Fruit fly (Drosophila melanogaster) ovary, adult (tissue): ENCODE measurements around the gene CG15199.

Experiments
- CG17801 ChIP-seq: fragments of 200-800 bp; optimal IDR thresholded peaks from 2 replicates; lab custom pipeline; 2019; ENCODE audit warnings: missing biosample characterization, mild to moderate bottlenecking, missing genetic modification characterization, moderate library complexity; ENCODE audit not compliant: partially characterized antibody

CG15199 gene

dm6 chrX:11144575-11144974, 2.9 kb upstream of the CG15199 start:
- TF ChIP-seq CG17801 (GFP tag; lab: Kevin White, UChicago): no peak

- no peak for TF ChIP-seq CG17801 (GFP tag; lab: Kevin White, UChicago)
Observed at dm6 chrX:11143820-11144219, 2.2 kb upstream of the CG15199 start, which contains the start of gene CG15201. TSS of gene CG15201 (plus strand) at chrX:11144120.

- no peak for TF ChIP-seq CG17801 (GFP tag; lab: Kevin White, UChicago)
Observed at dm6 chrX:11140163-11140562, 1.5 kb downstream of the CG15199 start, which contains the start of gene ssp7. TSS of gene ssp7 (minus strand) at chrX:11140263.

dm6 chrX:11137566-11138186, 4.0 kb downstream of the CG15199 start, which contains the start of gene CDK2AP1:
TSS of gene CDK2AP1 (plus strand) at chrX:11137859.
- peak; percentile 20 for TF ChIP-seq CG17801 (GFP tag; lab: Kevin White, UChicago)

dm6 chrX:11136587-11137512, 4.8 kb downstream of the CG15199 start, which contains the start of gene Klp10A:
TSS of gene Klp10A (minus strand) at chrX:11137118.
- no peak for TF ChIP-seq CG17801 (GFP tag; lab: Kevin White, UChicago)

- TF ChIP-seq CG17801 (GFP tag; lab: Kevin White, UChicago): no peak
Observed at dm6 chrX:11135840-11136586, 5.6 kb downstream of the CG15199 start.

dm6 chrX:11132312-11132711, 9.3 kb downstream of the CG15199 start, which contains the start of gene CG44385:
TSS of gene CG44385 (minus strand) at chrX:11132412.
- no peak for TF ChIP-seq CG17801 (GFP tag; lab: Kevin White, UChicago)

- TF ChIP-seq CG17801 (GFP tag; lab: Kevin White, UChicago): peak; percentile 54
Observed at dm6 chrX:11128828-11129227, 12.8 kb downstream of the CG15199 start, which contains the start of gene SrpRalpha. TSS of gene SrpRalpha (minus strand) at chrX:11129087.

- peak; percentile 41 for TF ChIP-seq CG17801 (GFP tag; lab: Kevin White, UChicago)
Observed at dm6 chrX:11124749-11125508, 16.7 kb downstream of the CG15199 start, which contains the start of gene Rpt3. TSS of gene Rpt3 (plus strand) at chrX:11125101.

- no peak for TF ChIP-seq CG17801 (GFP tag; lab: Kevin White, UChicago)
Observed at dm6 chrX:11124126-11124748, 17.4 kb downstream of the CG15199 start, which contains the start of gene CG11122. TSS of gene CG11122 (minus strand) at chrX:11124726.

dm6 chrX:11123561-11123960, 18.1 kb downstream of the CG15199 start:
- TF ChIP-seq CG17801 (GFP tag; lab: Kevin White, UChicago): no peak

- TF ChIP-seq CG17801 (GFP tag; lab: Kevin White, UChicago): no peak
Observed at dm6 chrX:11109670-11110069, 32.0 kb downstream of the CG15199 start.

dm6 chrX:11108845-11109450, 32.7 kb downstream of the CG15199 start:
- no peak for TF ChIP-seq CG17801 (GFP tag; lab: Kevin White, UChicago)
